Worm (Caenorhabditis elegans) whole organism, L4 larva: Measurements from ENCODE around the gene nhr-223.

Source experiments
- F10B5.3 ChIP-seq: sonication (generic microtip); optimal IDR thresholded peaks from 2 replicates; lab custom pipeline; 2016; ENCODE audit warnings: mild to moderate bottlenecking, missing genetic modification characterization, missing compliant biosample characterization
- F37D6.2 ChIP-seq: sonication (generic microtip); optimal IDR thresholded peaks from 2 replicates; lab custom pipeline; 2016; ENCODE audit warnings: mild to moderate bottlenecking, missing genetic modification characterization, missing compliant biosample characterization
- F44E2.7 ChIP-seq: fragments of 200-800 bp; sonication (Bioruptor generic); IDR thresholded peaks from 2 replicates; pipeline ENCODE4 v2.1.2; 2022; ENCODE audit warnings: missing genetic modification characterization, missing compliant biosample characterization
- T20F7.1 ChIP-seq: fragments of 200-800 bp; sonication (Bioruptor generic); optimal IDR thresholded peaks from 2 replicates; lab custom pipeline; 2018; ENCODE audit warnings: mild to moderate bottlenecking, missing genetic modification characterization, missing compliant biosample characterization
- Y5F2A.4 ChIP-seq: fragments of 200-800 bp; sonication (Bioruptor generic); optimal IDR thresholded peaks from 2 replicates; lab custom pipeline; 2018; ENCODE audit warnings: mild to moderate bottlenecking, missing genetic modification characterization, missing compliant biosample characterization
- Y75B8A.6 ChIP-seq: fragments of 200-800 bp; sonication (Bioruptor generic); IDR thresholded peaks from 2 replicates; pipeline ENCODE4 v1.3.6; 2022; ENCODE audit warnings: missing genetic modification reagents, missing genetic modification characterization, missing compliant biosample characterization
- aha-1 ChIP-seq: fragments of 150-350 bp; peaks from one replicate; lab custom pipeline; 2014; ENCODE audit warnings: missing biosample characterization, missing genetic modification characterization
- arid-1 ChIP-seq: fragments of 200-800 bp; sonication (Bioruptor generic); conservative IDR thresholded peaks from 2 replicates; pipeline ENCODE4 v1.3.6; 2022; ENCODE audit warnings: missing genetic modification reagents, missing genetic modification characterization, missing compliant biosample characterization
- attf-4 ChIP-seq: sonication (generic microtip); optimal IDR thresholded peaks from 3 replicates; lab custom pipeline; 2017; ENCODE audit warnings: missing biosample characterization, missing genetic modification characterization
- ceh-44 ChIP-seq: fragments of 200-800 bp; sonication (Bioruptor generic); IDR thresholded peaks from 2 replicates; pipeline ENCODE4 v1.3.6; 2022; ENCODE audit warnings: missing genetic modification reagents, missing genetic modification characterization, missing compliant biosample characterization
- ces-1 ChIP-seq: fragments of 150-350 bp; sonication (generic microtip); optimal IDR thresholded peaks from 4 replicates; lab custom pipeline; 2014; ENCODE audit warnings: missing biosample characterization, missing genetic modification reagents, missing genetic modification characterization
- ctbp-1 ChIP-seq: fragments of 200-800 bp; sonication (Bioruptor generic); IDR thresholded peaks from 2 replicates; pipeline ENCODE4 v1.3.6; 2022; ENCODE audit warnings: missing genetic modification reagents, missing genetic modification characterization, missing compliant biosample characterization
- daf-12 ChIP-seq: fragments of 150-350 bp; optimal IDR thresholded peaks from 2 replicates; lab custom pipeline; 2014; ENCODE audit warnings: missing biosample characterization, missing genetic modification reagents, missing genetic modification characterization
- daf-19 ChIP-seq: fragments of 200-800 bp; sonication (Bioruptor generic); conservative IDR thresholded peaks from 2 replicates; pipeline ENCODE4 v1.3.6; 2022; ENCODE audit warnings: missing genetic modification characterization, missing compliant biosample characterization
- daf-8 ChIP-seq: fragments of 200-800 bp; sonication (Bioruptor generic); IDR thresholded peaks from 2 replicates; pipeline ENCODE4 v1.3.6; 2022; ENCODE audit warnings: missing genetic modification characterization, missing compliant biosample characterization
- dmd-6 ChIP-seq: fragments of 200-800 bp; sonication (Bioruptor generic); IDR thresholded peaks from 2 replicates; pipeline ENCODE4 v1.3.6; 2022; ENCODE audit warnings: missing genetic modification reagents, missing genetic modification characterization, missing compliant biosample characterization
- dpl-1 ChIP-seq: fragments of 150-350 bp; optimal IDR thresholded peaks from 2 replicates; lab custom pipeline; 2014; ENCODE audit warnings: missing biosample characterization, missing genetic modification reagents, missing genetic modification characterization
- duxl-1 ChIP-seq: sonication (generic microtip); optimal IDR thresholded peaks from 2 replicates; lab custom pipeline; 2016; ENCODE audit warnings: mild to moderate bottlenecking, missing genetic modification characterization, moderate library complexity, missing compliant biosample characterization; ENCODE audit not compliant: poor library complexity
- dve-1 ChIP-seq: sonication (generic microtip); optimal IDR thresholded peaks from 2 replicates; lab custom pipeline; 2017; ENCODE audit warnings: antibody characterized with exemption, mild to moderate bottlenecking, missing genetic modification characterization, missing compliant biosample characterization; ENCODE audit not compliant: insufficient read depth
- egl-27 ChIP-seq: sonication (generic microtip); optimal IDR thresholded peaks from 3 replicates; lab custom pipeline; 2017; ENCODE audit warnings: missing biosample characterization, missing genetic modification reagents, missing genetic modification characterization
- fkh-10 ChIP-seq: fragments of 150-350 bp; optimal IDR thresholded peaks from 2 replicates; lab custom pipeline; 2014; ENCODE audit warnings: missing biosample characterization, missing genetic modification reagents, missing genetic modification characterization
- fos-1 ChIP-seq: fragments of 150-350 bp; optimal IDR thresholded peaks from 2 replicates; lab custom pipeline; 2014; ENCODE audit warnings: missing biosample characterization, missing genetic modification characterization
- hlh-11 ChIP-seq: fragments of 200-800 bp; sonication (Bioruptor generic); optimal IDR thresholded peaks from 2 replicates; lab custom pipeline; 2018; ENCODE audit warnings: mild to moderate bottlenecking, missing genetic modification characterization, missing compliant biosample characterization
- hlh-30 ChIP-seq: sonication (generic microtip); optimal IDR thresholded peaks from 2 replicates; lab custom pipeline; 2017; ENCODE audit warnings: antibody characterized with exemption, mild to moderate bottlenecking, missing genetic modification characterization, missing compliant biosample characterization; ENCODE audit not compliant: insufficient read depth
- hmg-1.1 ChIP-seq: fragments of 200-800 bp; sonication (Bioruptor generic); IDR thresholded peaks from 2 replicates; pipeline ENCODE4 v1.3.6; 2022; ENCODE audit warnings: missing genetic modification reagents, missing genetic modification characterization, missing compliant biosample characterization
- jun-1 ChIP-seq: fragments of 150-350 bp; optimal IDR thresholded peaks from 2 replicates; lab custom pipeline; 2014; ENCODE audit warnings: missing biosample characterization, missing genetic modification reagents, missing genetic modification characterization
- lim-7 ChIP-seq: fragments of 200-800 bp; sonication (Bioruptor generic); IDR thresholded peaks from 2 replicates; pipeline ENCODE4 v1.3.6; 2022; ENCODE audit warnings: missing genetic modification characterization, missing compliant biosample characterization
- lin-1 ChIP-seq: fragments of 200-800 bp; sonication (Bioruptor generic); IDR thresholded peaks from 2 replicates; pipeline ENCODE4 v1.3.6; 2022; ENCODE audit warnings: missing genetic modification reagents, missing genetic modification characterization, missing compliant biosample characterization
- lin-38 ChIP-seq: fragments of 200-800 bp; sonication (Bioruptor generic); IDR thresholded peaks from 2 replicates; pipeline ENCODE4 v1.3.6; 2022; ENCODE audit warnings: missing genetic modification reagents, missing genetic modification characterization, missing compliant biosample characterization
- mes-2 ChIP-seq: sonication (generic microtip); optimal IDR thresholded peaks from 2 replicates; lab custom pipeline; 2016; ENCODE audit warnings: missing genotype, mild to moderate bottlenecking, missing genetic modification characterization, missing compliant biosample characterization; ENCODE audit not compliant: poor library complexity, severe bottlenecking
- nhr-102 ChIP-seq: sonication (generic microtip); optimal IDR thresholded peaks from 2 replicates; lab custom pipeline; 2016; ENCODE audit warnings: mild to moderate bottlenecking, missing genetic modification characterization, moderate library complexity, missing compliant biosample characterization
- nhr-11 ChIP-seq: fragments of 150-350 bp; optimal IDR thresholded peaks from 2 replicates; lab custom pipeline; 2014; ENCODE audit warnings: missing biosample characterization, missing genetic modification characterization
- nhr-25 ChIP-seq: sonication (generic microtip); optimal IDR thresholded peaks from 2 replicates; lab custom pipeline; 2017; ENCODE audit warnings: missing genetic modification characterization, mild to moderate bottlenecking, missing compliant biosample characterization, antibody characterized with exemption, moderate library complexity, borderline replicate concordance; ENCODE audit not compliant: insufficient read depth
- nhr-28 ChIP-seq: fragments of 150-350 bp; optimal IDR thresholded peaks from 2 replicates; lab custom pipeline; 2014; ENCODE audit warnings: missing biosample characterization, missing genetic modification characterization
- nhr-42 ChIP-seq: fragments of 200-800 bp; sonication (Bioruptor generic); IDR thresholded peaks from 2 replicates; pipeline ENCODE4 v1.3.6; 2022; ENCODE audit warnings: missing genetic modification characterization, missing compliant biosample characterization
- nhr-77 ChIP-seq: fragments of 150-350 bp; optimal IDR thresholded peaks from 2 replicates; lab custom pipeline; 2014; ENCODE audit warnings: missing biosample characterization, missing genetic modification characterization
- pha-4 ChIP-seq, 2 experiments: fragments of 150-350 bp in 1 of 2; fragments of 200-800 bp in 1 of 2; sonication (Bioruptor generic) in 1 of 2; IDR thresholded peaks in 1 of 2; optimal IDR thresholded peaks in 1 of 2; 2 replicates each; pipeline versions ENCODE4 v1.3.6 to Lab custom; 2014 to 2022; ENCODE audit warnings: missing genetic modification characterization in 2 of 2, missing genetic modification reagents in 2 of 2, missing biosample characterization in 1 of 2, missing compliant biosample characterization in 1 of 2
- php-3 ChIP-seq: fragments of 200-800 bp; sonication (Bioruptor generic); IDR thresholded peaks from 2 replicates; pipeline ENCODE4 v1.3.6; 2022; ENCODE audit warnings: missing genetic modification reagents, missing genetic modification characterization, missing compliant biosample characterization
- rbr-2 ChIP-seq: sonication (generic microtip); optimal IDR thresholded peaks from 2 replicates; lab custom pipeline; 2016; ENCODE audit warnings: missing genotype, missing genetic modification characterization, missing compliant biosample characterization
- skn-1 ChIP-seq: fragments of 150-350 bp; optimal IDR thresholded peaks from 2 replicates; lab custom pipeline; 2014; ENCODE audit warnings: missing biosample characterization, missing genetic modification characterization
- snpc-1.2 ChIP-seq: fragments of 200-800 bp; sonication (Bioruptor generic); IDR thresholded peaks from 2 replicates; pipeline ENCODE4 v1.3.6; 2022; ENCODE audit warnings: missing genetic modification reagents, missing genetic modification characterization, missing compliant biosample characterization
- snpc-4 ChIP-seq: fragments of 150-350 bp; optimal IDR thresholded peaks from 2 replicates; lab custom pipeline; 2014; ENCODE audit warnings: missing biosample characterization, missing genetic modification characterization
- spr-1 ChIP-seq: sonication (generic microtip); optimal IDR thresholded peaks from 2 replicates; lab custom pipeline; 2016; ENCODE audit warnings: mild to moderate bottlenecking, missing genetic modification characterization, missing compliant biosample characterization
- spr-3 ChIP-seq: fragments of 200-800 bp; sonication (Bioruptor generic); optimal IDR thresholded peaks from 2 replicates; lab custom pipeline; 2018; ENCODE audit warnings: mild to moderate bottlenecking, missing genetic modification characterization, missing compliant biosample characterization
- unc-130 ChIP-seq: sonication (generic microtip); optimal IDR thresholded peaks from 2 replicates; lab custom pipeline; 2016; ENCODE audit warnings: missing genetic modification reagents, missing genetic modification characterization, missing compliant biosample characterization
- vab-7 ChIP-seq: fragments of 200-800 bp; sonication (Bioruptor generic); IDR thresholded peaks from 2 replicates; pipeline ENCODE4 v1.3.6; 2022; ENCODE audit warnings: missing genetic modification reagents, missing genetic modification characterization, missing compliant biosample characterization
- zfp-2 ChIP-seq: sonication (generic microtip); optimal IDR thresholded peaks from 2 replicates; lab custom pipeline; 2016; ENCODE audit warnings: mild to moderate bottlenecking, missing genetic modification characterization, missing compliant biosample characterization
- zfp-3 ChIP-seq: fragments of 200-800 bp; sonication (Bioruptor generic); conservative IDR thresholded peaks from 2 replicates; pipeline ENCODE4 v1.3.6; 2022; ENCODE audit warnings: missing genetic modification reagents, missing genetic modification characterization, missing compliant biosample characterization
- ztf-11 ChIP-seq: fragments of 150-350 bp; optimal IDR thresholded peaks from 2 replicates; lab custom pipeline; 2014; ENCODE audit warnings: missing biosample characterization, missing genetic modification characterization
- ztf-7 ChIP-seq: fragments of 150-350 bp; optimal IDR thresholded peaks from 2 replicates; lab custom pipeline; 2014; ENCODE audit warnings: missing biosample characterization, missing genetic modification characterization

The nhr-223 gene

DNA sequence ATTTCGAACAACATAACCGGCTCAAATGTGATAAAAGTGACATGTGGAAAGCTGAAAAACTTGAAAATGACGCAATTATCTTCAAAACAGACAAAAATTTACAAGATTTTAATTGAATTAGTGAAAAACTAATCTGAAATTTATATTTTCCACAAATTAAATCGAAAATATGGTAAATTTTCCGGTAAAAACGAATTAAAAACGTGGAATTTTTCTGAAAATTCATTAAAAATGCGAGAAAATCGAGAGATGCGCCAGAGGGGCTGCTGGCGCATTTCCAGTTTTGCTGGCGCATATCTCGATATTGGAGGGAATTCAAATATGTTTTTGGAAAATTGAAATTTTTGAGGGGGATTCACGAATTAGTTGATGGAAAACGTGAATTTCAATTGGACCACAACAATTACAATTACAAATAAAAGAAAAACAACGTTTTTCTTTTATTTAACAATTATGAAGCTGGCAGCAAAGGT lies 30.0 kb upstream of the nhr-223 start, which contains the start of the genes haf-3 and F57A10.2:
Gene haf-3, minus strand, starts transcription at position 51 of the 473 bp plus-strand sequence.
Gene F57A10.2, plus strand, starts transcription at position 454 of the 473 bp plus-strand sequence.
- TF ChIP-seq T20F7.1 (GFP tag; lab: Kevin White, UChicago) (no peak), zfp-2 (peak; percentile 10), ztf-11 (tag; lab: Kevin White, UChicago) (no peak), dpl-1 (peak; percentile 99), Y75B8A.6 (no peak), ces-1 (GFP tag; lab: Kevin White, UChicago) (peak; percentile 6), nhr-77 (tag; lab: Kevin White, UChicago) (peak; percentile 90), skn-1 (tag; lab: Kevin White, UChicago) (no peak), fos-1 (no peak), nhr-11 (tag; lab: Kevin White, UChicago) (peak; percentile 79), php-3 (GFP tag; lab: Robert Waterston, UW) (peak; percentile 68; the same call in 1 of the 2 replicates), snpc-4 (tag; lab: Kevin White, UChicago) (peak; percentile 34), zfp-3 (GFP tag; lab: Robert Waterston, UW) (peak; percentile 63; the same call in 1 of the 2 replicates), hmg-1.1 (GFP tag; lab: Robert Waterston, UW) (peak; percentile 79), attf-4 (tag; lab: Kevin White, UChicago) (no peak), jun-1 (tag; lab: Kevin White, UChicago) (peak; percentile 62), lin-1 (GFP tag; lab: Robert Waterston, UW) (peak; percentile 55; the same call in 1 of the 2 replicates), egl-27 (no peak), vab-7 (GFP tag; lab: Robert Waterston, UW) (peak; percentile 43; the same call in 1 of the 2 replicates), daf-19 (GFP tag; lab: Robert Waterston, UW) (no peak), fkh-10 (GFP tag; lab: Kevin White, UChicago) (peak; percentile 79), arid-1 (GFP tag; lab: Robert Waterston, UW) (0 out of 2 replicates have a peak, but pooled peaks have one; percentile 37), snpc-1.2 (peak; percentile 70), rbr-2 (peak; percentile 88), hlh-30 (tag; lab: Kevin White, UChicago) (peak; percentile 78), spr-3 (peak; percentile 73), nhr-28 (peak; percentile 73), pha-4 (GFP tag; IDR thresholded peaks at IDR 0.05; lab: Robert Waterston, UW) (peak; percentile 73), pha-4 (tag; optimal IDR thresholded peaks at IDR 0.05; lab: Kevin White, UChicago) (peak; percentile 46), dve-1 (tag; lab: Kevin White, UChicago) (peak; percentile 95), mes-2 (tag; lab: Kevin White, UChicago) (peak; percentile 93), lim-7 (GFP tag; lab: Robert Waterston, UW) (no peak), lin-38 (GFP tag; lab: Robert Waterston, UW) (peak; percentile 90), Y5F2A.4 (GFP tag; lab: Kevin White, UChicago) (peak; percentile 40), ztf-7 (tag; lab: Kevin White, UChicago) (peak; percentile 81), nhr-102 (tag; lab: Kevin White, UChicago) (peak; percentile 92), spr-1 (peak; percentile 78), dmd-6 (GFP tag; lab: Robert Waterston, UW) (peak; percentile 89), ctbp-1 (GFP tag; lab: Robert Waterston, UW) (peak; percentile 80; the same call in 1 of the 2 replicates), unc-130 (no peak), ceh-44 (GFP tag; lab: Robert Waterston, UW) (no peak), F44E2.7 (GFP tag; lab: Robert Waterston, UW) (no peak), aha-1 (tag; lab: Kevin White, UChicago) (peak; percentile 76), hlh-11 (peak; percentile 82), duxl-1 (tag; lab: Kevin White, UChicago) (peak; percentile 92), nhr-42 (GFP tag; lab: Robert Waterston, UW) (no peak), F10B5.3 (tag; lab: Kevin White, UChicago) (peak; percentile 71), daf-12 (tag; lab: Kevin White, UChicago) (no peak), F37D6.2 (tag; lab: Kevin White, UChicago) (peak; percentile 77), daf-8 (GFP tag; lab: Robert Waterston, UW) (no peak), nhr-25 (tag; lab: Kevin White, UChicago) (peak; percentile 9)
